Worm (Caenorhabditis elegans) whole organism, young adult: ENCODE data around the gene R11H6.4.

ENCODE experiments used
- B0019.2 ChIP-seq: fragments of 200-800 bp; sonication (Bioruptor generic); conservative IDR thresholded peaks from 2 replicates; pipeline ENCODE4 v1.3.6; 2022; ENCODE audit warnings: missing genetic modification reagents, missing genetic modification characterization, missing compliant biosample characterization
- B0035.1 ChIP-seq: sonication (generic microtip); optimal IDR thresholded peaks from 2 replicates; lab custom pipeline; 2016; ENCODE audit warnings: missing genetic modification characterization, mild to moderate bottlenecking, missing compliant biosample characterization, missing genotype, missing genetic modification reagents
- D2030.7 ChIP-seq: fragments of 200-800 bp; sonication (Bioruptor generic); IDR thresholded peaks from 2 replicates; pipeline ENCODE4 v1.3.6; 2022; ENCODE audit warnings: missing genetic modification reagents, missing genetic modification characterization, missing compliant biosample characterization
- F22D6.2 ChIP-seq: sonication (generic microtip); optimal IDR thresholded peaks from 2 replicates; lab custom pipeline; 2016; ENCODE audit warnings: mild to moderate bottlenecking, missing genetic modification characterization, missing compliant biosample characterization
- F23B12.7 ChIP-seq: sonication (generic microtip); optimal IDR thresholded peaks from 2 replicates; lab custom pipeline; 2017; ENCODE audit warnings: missing genetic modification characterization, mild to moderate bottlenecking, missing compliant biosample characterization, antibody characterized with exemption, moderate library complexity; ENCODE audit not compliant: insufficient read depth
- F37B4.10 ChIP-seq: fragments of 200-800 bp; sonication (Bioruptor generic); IDR thresholded peaks from 2 replicates; pipeline ENCODE4 v1.3.6; 2022; ENCODE audit warnings: missing genetic modification characterization, missing compliant biosample characterization
- F39B2.1 ChIP-seq: fragments of 200-800 bp; sonication (Bioruptor generic); IDR thresholded peaks from 2 replicates; pipeline ENCODE4 v1.3.6; 2022; ENCODE audit warnings: missing genetic modification reagents, missing genetic modification characterization, missing compliant biosample characterization
- F49E8.2 ChIP-seq: sonication (generic microtip); optimal IDR thresholded peaks from 3 replicates; lab custom pipeline; 2017; ENCODE audit warnings: missing genetic modification characterization, mild to moderate bottlenecking, missing compliant biosample characterization, antibody characterized with exemption, moderate library complexity; ENCODE audit not compliant: insufficient read depth
- F52B5.7 ChIP-seq: sonication (generic microtip); optimal IDR thresholded peaks from 2 replicates; lab custom pipeline; 2016; ENCODE audit warnings: mild to moderate bottlenecking, missing genetic modification characterization, missing compliant biosample characterization
- F55B11.4 ChIP-seq: sonication (generic microtip); optimal IDR thresholded peaks from 2 replicates; lab custom pipeline; 2016; ENCODE audit warnings: missing compliant biosample characterization, missing genetic modification characterization, borderline replicate concordance; ENCODE audit not compliant: insufficient read depth
- F57A8.1 ChIP-seq: fragments of 200-800 bp; sonication (Bioruptor generic); optimal IDR thresholded peaks from 2 replicates; lab custom pipeline; 2018; ENCODE audit warnings: mild to moderate bottlenecking, missing genetic modification characterization, moderate library complexity, missing compliant biosample characterization
- K12H6.12 ChIP-seq: fragments of 200-800 bp; sonication (Bioruptor generic); optimal IDR thresholded peaks from 2 replicates; lab custom pipeline; 2018; ENCODE audit warnings: mild to moderate bottlenecking, missing genetic modification characterization, missing compliant biosample characterization
- T07F8.4 ChIP-seq: sonication (generic microtip); optimal IDR thresholded peaks from 2 replicates; lab custom pipeline; 2016; ENCODE audit warnings: mild to moderate bottlenecking, missing genetic modification characterization, moderate library complexity, missing compliant biosample characterization
- Y56A3A.18 ChIP-seq: fragments of 200-800 bp; sonication (Bioruptor generic); IDR thresholded peaks from 2 replicates; pipeline ENCODE4 v1.3.6; 2022; ENCODE audit warnings: missing genetic modification reagents, missing genetic modification characterization, missing compliant biosample characterization
- attf-3 ChIP-seq: fragments of 200-800 bp; sonication (Bioruptor generic); conservative IDR thresholded peaks from 2 replicates; pipeline ENCODE4 v1.3.6; 2022; ENCODE audit warnings: missing genetic modification reagents, missing genetic modification characterization, missing compliant biosample characterization
- ccch-3 ChIP-seq: fragments of 200-800 bp; sonication (Bioruptor generic); optimal IDR thresholded peaks from 2 replicates; lab custom pipeline; 2018; ENCODE audit warnings: mild to moderate bottlenecking, missing genetic modification characterization, missing compliant biosample characterization
- ceh-100 ChIP-seq: fragments of 200-800 bp; sonication (Bioruptor generic); IDR thresholded peaks from 2 replicates; pipeline ENCODE4 v1.3.6; 2022; ENCODE audit warnings: missing genetic modification reagents, missing genetic modification characterization, missing compliant biosample characterization
- ceh-91 ChIP-seq: fragments of 200-800 bp; sonication (Bioruptor generic); IDR thresholded peaks from 2 replicates; pipeline ENCODE4 v1.3.6; 2022; ENCODE audit warnings: missing genetic modification reagents, missing genetic modification characterization, missing compliant biosample characterization
- die-1 ChIP-seq: sonication (generic microtip); optimal IDR thresholded peaks from 2 replicates; lab custom pipeline; 2016; ENCODE audit warnings: missing genotype, mild to moderate bottlenecking, missing genetic modification characterization, missing compliant biosample characterization
- fkh-3 ChIP-seq: sonication (generic microtip); optimal IDR thresholded peaks from 2 replicates; lab custom pipeline; 2016; ENCODE audit warnings: mild to moderate bottlenecking, missing genetic modification characterization, missing compliant biosample characterization
- him-1 ChIP-seq: sonication (generic microtip); optimal IDR thresholded peaks from 2 replicates; lab custom pipeline; 2016; ENCODE audit warnings: missing genotype, missing genetic modification reagents, missing genetic modification characterization, missing compliant biosample characterization
- hmg-20 ChIP-seq: fragments of 200-800 bp; sonication (Bioruptor generic); IDR thresholded peaks from 2 replicates; pipeline ENCODE4 v1.3.6; 2022; ENCODE audit warnings: missing genetic modification reagents, missing genetic modification characterization, missing compliant biosample characterization
- let-526 ChIP-seq: fragments of 200-800 bp; sonication (Bioruptor generic); IDR thresholded peaks from 2 replicates; pipeline ENCODE4 v1.3.6; 2022; ENCODE audit warnings: missing genetic modification reagents, missing genetic modification characterization, missing compliant biosample characterization
- lin-26 ChIP-seq: fragments of 200-800 bp; sonication (Bioruptor generic); IDR thresholded peaks from 2 replicates; pipeline ENCODE4 v1.3.6; 2022; ENCODE audit warnings: missing genetic modification reagents, missing genetic modification characterization, missing compliant biosample characterization
- lin-35 ChIP-seq, 3 experiments: fragments of 150-350 bp in 2 of 3; sonication (generic microtip) in 1 of 3; optimal IDR thresholded peaks; 2 replicates each; lab custom pipeline; 2014 to 2018; ENCODE audit warnings: missing biosample characterization in 3 of 3, missing genetic modification characterization in 3 of 3, missing genetic modification reagents in 3 of 3
- lin-40 ChIP-seq: sonication (generic microtip); optimal IDR thresholded peaks from 2 replicates; lab custom pipeline; 2016; ENCODE audit warnings: missing genetic modification characterization, mild to moderate bottlenecking, missing compliant biosample characterization, missing genotype, missing genetic modification reagents
- lsl-1 ChIP-seq: fragments of 200-800 bp; sonication (Bioruptor generic); optimal IDR thresholded peaks from 2 replicates; lab custom pipeline; 2018; ENCODE audit warnings: mild to moderate bottlenecking, missing genetic modification characterization, moderate library complexity, missing compliant biosample characterization
- nhr-179 ChIP-seq: sonication (generic microtip); optimal IDR thresholded peaks from 2 replicates; lab custom pipeline; 2016; ENCODE audit warnings: mild to moderate bottlenecking, missing genetic modification characterization, missing compliant biosample characterization
- nhr-90 ChIP-seq: sonication (generic microtip); optimal IDR thresholded peaks from 2 replicates; lab custom pipeline; 2016; ENCODE audit warnings: missing genotype, mild to moderate bottlenecking, missing genetic modification characterization, missing compliant biosample characterization
- pbrm-1 ChIP-seq: fragments of 200-800 bp; sonication (Bioruptor generic); IDR thresholded peaks from 2 replicates; pipeline ENCODE4 v1.3.6; 2022; ENCODE audit warnings: missing genetic modification reagents, missing genetic modification characterization, missing compliant biosample characterization
- snpc-1.1 ChIP-seq: sonication (generic microtip); optimal IDR thresholded peaks from 2 replicates; lab custom pipeline; 2017; ENCODE audit warnings: missing genetic modification characterization, mild to moderate bottlenecking, missing compliant biosample characterization, antibody characterized with exemption, moderate library complexity, missing genotype, missing genetic modification reagents; ENCODE audit not compliant: insufficient read depth
- snpc-1.3 ChIP-seq: sonication (generic microtip); optimal IDR thresholded peaks from 2 replicates; lab custom pipeline; 2017; ENCODE audit warnings: missing genetic modification characterization, mild to moderate bottlenecking, missing compliant biosample characterization, antibody characterized with exemption, moderate library complexity, missing genotype, missing genetic modification reagents; ENCODE audit not compliant: insufficient read depth
- snpc-4 ChIP-seq, 5 experiments: fragments of 150-350 bp in 1 of 5; sonication (generic microtip) in 4 of 5; optimal IDR thresholded peaks; 2 replicates each; lab custom pipeline; 2014 to 2018; ENCODE audit warnings: missing genetic modification characterization in 5 of 5, missing biosample characterization in 3 of 5, antibody characterized with exemption in 2 of 5, mild to moderate bottlenecking in 2 of 5, missing compliant biosample characterization in 2 of 5, missing genotype in 2 of 5, moderate library complexity in 2 of 5, missing genetic modification reagents in 1 of 5
- sptf-2 ChIP-seq: fragments of 200-800 bp; sonication (Bioruptor generic); optimal IDR thresholded peaks from 2 replicates; lab custom pipeline; 2018; ENCODE audit warnings: mild to moderate bottlenecking, missing genetic modification characterization, missing compliant biosample characterization
- zfh-2 ChIP-seq: fragments of 200-800 bp; sonication (Bioruptor generic); conservative IDR thresholded peaks from 2 replicates; pipeline ENCODE4 v1.3.6; 2022; ENCODE audit warnings: missing genetic modification reagents, missing genetic modification characterization, missing compliant biosample characterization
- ztf-22 ChIP-seq: fragments of 200-800 bp; sonication (Bioruptor generic); optimal IDR thresholded peaks from 2 replicates; lab custom pipeline; 2018; ENCODE audit warnings: mild to moderate bottlenecking, missing genetic modification characterization, moderate library complexity, missing compliant biosample characterization

R11H6.4 gene

ce11 chrV:14603755-14604154 lies 6.0 kb upstream of the R11H6.4 start:
- no peak for TF ChIP-seq F22D6.2
- TF ChIP-seq lsl-1 (GFP tag; lab: Kevin White, UChicago), result no peak
- TF ChIP-seq Y56A3A.18 (GFP tag; lab: Robert Waterston, UW), result no peak

DNA sequence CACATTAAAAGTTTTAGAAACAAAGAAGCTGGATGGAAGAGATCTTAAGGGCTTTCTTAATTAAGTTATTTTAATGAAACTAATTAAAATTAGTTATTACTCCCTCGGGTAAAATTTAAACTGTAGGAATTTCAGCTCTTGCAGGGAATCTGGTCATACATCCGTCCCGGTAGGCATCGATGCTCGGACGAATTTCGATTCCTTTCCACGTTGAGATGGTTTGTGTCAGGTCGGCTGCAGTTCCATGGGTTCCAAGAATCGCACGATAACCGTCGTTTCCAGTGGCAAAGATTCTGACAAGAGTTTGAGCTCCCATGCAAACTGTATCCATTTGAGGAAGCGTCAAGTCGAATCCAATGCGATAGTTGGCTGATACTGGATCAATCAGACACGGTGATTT lies 1.0 kb downstream of the R11H6.4 start:
- no peak for TF ChIP-seq ceh-100 (GFP tag; lab: Robert Waterston, UW)
- TF ChIP-seq B0019.2, result no peak
- no peak for TF ChIP-seq F39B2.1 (GFP tag; lab: Robert Waterston, UW)
- no peak for TF ChIP-seq pbrm-1 (GFP tag; lab: Robert Waterston, UW)
- TF ChIP-seq, all 124 proteins: peak for 0

ce11 chrV:14612168-14612567 lies 2.4 kb downstream of the R11H6.4 start, which contains the start of the genes R11H6.5 and ccnk-1:
TSS of gene R11H6.5 (minus strand) at chrV:14612222.
TSS of gene ccnk-1 (plus strand) at chrV:14612548.
- TF ChIP-seq die-1 (tag; lab: Kevin White, UChicago) (no peak), attf-3 (GFP tag; lab: Robert Waterston, UW) (no peak), fkh-3 (tag; lab: Kevin White, UChicago) (no peak), ceh-91 (peak; percentile 58), F49E8.2 (tag; lab: Kevin White, UChicago) (peak; percentile 19), B0035.1 (no peak), let-526 (no peak), T07F8.4 (tag; lab: Kevin White, UChicago) (no peak), F52B5.7 (no peak), lin-26 (GFP tag; lab: Robert Waterston, UW) (no peak), hmg-20 (GFP tag; lab: Robert Waterston, UW) (no peak), sptf-2 (GFP tag; lab: Kevin White, UChicago) (no peak), snpc-1.3 (tag; lab: Kevin White, UChicago) (peak; percentile 42), F23B12.7 (tag; lab: Kevin White, UChicago) (peak; percentile 59), zfh-2 (GFP tag; lab: Robert Waterston, UW) (no peak), snpc-1.1 (tag; lab: Kevin White, UChicago) (peak; percentile 16), lsl-1 (GFP tag; lab: Kevin White, UChicago) (peak; percentile 93), F55B11.4 (tag; lab: Kevin White, UChicago) (no peak), nhr-90 (tag; lab: Kevin White, UChicago) (no peak), D2030.7 (GFP tag; lab: Robert Waterston, UW) (peak; percentile 8; the same call in 1 of the 2 replicates), lin-35 (GFP tag; optimal IDR thresholded peaks at IDR 0.05; lab: Kevin White, UChicago) (no peak), snpc-4 (GFP tag; optimal IDR thresholded peaks at IDR 0.05; lab: Kevin White, UChicago) (no peak), snpc-4 (tag; optimal IDR thresholded peaks at IDR 0.05; lab: Kevin White, UChicago) (peak in 1 of 4 experiments; percentile 8)

- no peak for TF ChIP-seq F57A8.1 (GFP tag; lab: Kevin White, UChicago)
- TF ChIP-seq K12H6.12 (tag; lab: Kevin White, UChicago), result no peak
- no peak for TF ChIP-seq him-1
- TF ChIP-seq ccch-3 (GFP tag; lab: Kevin White, UChicago), result no peak
- no peak for TF ChIP-seq F37B4.10 (GFP tag; lab: Robert Waterston, UW)
- TF ChIP-seq ztf-22 (GFP tag; lab: Kevin White, UChicago), result no peak
- no peak for TF ChIP-seq lin-40 (tag; lab: Kevin White, UChicago)
- no peak for TF ChIP-seq nhr-179 (tag; lab: Kevin White, UChicago)
Measured at ce11 chrV:14614454-14614853, 4.7 kb downstream of the R11H6.4 start.
